Worm (Caenorhabditis elegans) whole organism, L1 larva: ENCODE data around the gene ttbk-7.
A peak's percentile ranks its signal among the peaks of the same experiment; 100 is the strongest.

Experiments used
- C04F5.9 ChIP-seq: sonication (generic microtip); optimal IDR thresholded peaks from 2 replicates; lab custom pipeline; 2016; ENCODE audit warnings: missing genetic modification characterization, missing compliant biosample characterization
- aly-2 ChIP-seq: fragments of 150-350 bp; optimal IDR thresholded peaks from 2 replicates; lab custom pipeline; 2014; ENCODE audit warnings: missing biosample characterization, missing genetic modification characterization
- blmp-1 ChIP-seq: fragments of 150-350 bp; optimal IDR thresholded peaks from 2 replicates; lab custom pipeline; 2014; ENCODE audit warnings: missing biosample characterization, missing genetic modification characterization
- efl-3 ChIP-seq: fragments of 200-800 bp; sonication (Bioruptor generic); optimal IDR thresholded peaks from 2 replicates; lab custom pipeline; 2018; ENCODE audit warnings: mild to moderate bottlenecking, missing genetic modification characterization, missing compliant biosample characterization
- fkh-10 ChIP-seq: sonication (generic microtip); optimal IDR thresholded peaks from 2 replicates; lab custom pipeline; 2017; ENCODE audit warnings: missing biosample characterization, missing genetic modification reagents, missing genetic modification characterization
- fkh-4 ChIP-seq: sonication (generic microtip); optimal IDR thresholded peaks from 2 replicates; lab custom pipeline; 2016; ENCODE audit warnings: missing compliant biosample characterization, missing genetic modification characterization, borderline replicate concordance
- lir-3 ChIP-seq: sonication (generic microtip); optimal IDR thresholded peaks from 2 replicates; lab custom pipeline; 2016; ENCODE audit warnings: mild to moderate bottlenecking, missing genetic modification characterization, moderate library complexity, missing compliant biosample characterization; ENCODE audit not compliant: poor library complexity
- mdl-1 ChIP-seq, 2 experiments: fragments of 150-350 bp; optimal IDR thresholded peaks; 2 replicates each; lab custom pipeline; 2014 to 2017; ENCODE audit warnings: missing biosample characterization in 2 of 2, missing genetic modification characterization in 2 of 2, inconsistent platforms in 1 of 2
- nhr-28 ChIP-seq: fragments of 150-350 bp; optimal IDR thresholded peaks from 2 replicates; lab custom pipeline; 2014; ENCODE audit warnings: missing biosample characterization, missing genetic modification characterization
- nhr-76 ChIP-seq: sonication (generic microtip); optimal IDR thresholded peaks from 2 replicates; lab custom pipeline; 2017; ENCODE audit warnings: missing biosample characterization, missing genetic modification characterization
- xbp-1 ChIP-seq: sonication (generic microtip); optimal IDR thresholded peaks from 2 replicates; lab custom pipeline; 2016; ENCODE audit warnings: missing genetic modification characterization, missing compliant biosample characterization

ce11 chrV:12901301-12901700 lies 5.6 kb upstream of the ttbk-7 start:
- TF ChIP-seq xbp-1 (no peak), aly-2 (tag; lab: Kevin White, UChicago) (no peak), mdl-1 (tag; optimal IDR thresholded peaks at IDR 0.05; lab: Kevin White, UChicago) (no peak), fkh-10 (GFP tag; lab: Kevin White, UChicago) (peak; percentile 60), blmp-1 (tag; lab: Kevin White, UChicago) (peak; percentile 64), nhr-76 (tag; lab: Kevin White, UChicago) (no peak), lir-3 (tag; lab: Kevin White, UChicago) (no peak), efl-3 (GFP tag; lab: Kevin White, UChicago) (no peak), C04F5.9 (tag; lab: Kevin White, UChicago) (no peak), fkh-4 (tag; lab: Kevin White, UChicago) (no peak), nhr-28 (tag; lab: Kevin White, UChicago) (no peak)
